Fruit fly (Drosophila melanogaster) whole organism, adult: ENCODE measurements around the gene ver.

ENCODE experiments used
- CG1620 ChIP-seq: fragments of 200-800 bp; sonication (Bioruptor generic); optimal IDR thresholded peaks from 2 replicates; lab custom pipeline; 2016; ENCODE audit warnings: missing biosample characterization, missing genetic modification characterization
- Hr96 ChIP-seq: fragments of 200-800 bp; sonication (Bioruptor generic); optimal IDR thresholded peaks from 2 replicates; lab custom pipeline; 2016; ENCODE audit warnings: missing biosample characterization, missing genetic modification characterization
- Mnt ChIP-seq: fragments of 200-800 bp; sonication (Bioruptor generic); optimal IDR thresholded peaks from 2 replicates; lab custom pipeline; 2016; ENCODE audit warnings: missing biosample characterization, mild to moderate bottlenecking, missing genetic modification characterization
- bab1 ChIP-seq: fragments of 200-800 bp; sonication (Bioruptor generic); optimal IDR thresholded peaks from 3 replicates; lab custom pipeline; 2019; ENCODE audit warnings: missing biosample characterization, mild to moderate bottlenecking, missing genetic modification characterization, moderate library complexity
- cnc ChIP-seq, 2 experiments: fragments of >200 bp; optimal IDR thresholded peaks; 2 replicates each; lab custom pipeline; 2017
- pad ChIP-seq: fragments of 200-800 bp; sonication (Bioruptor generic); optimal IDR thresholded peaks from 3 replicates; lab custom pipeline; 2017; ENCODE audit warnings: missing biosample characterization, missing genetic modification characterization, mild to moderate bottlenecking, moderate library complexity, missing genetic modification reagents

DNA sequence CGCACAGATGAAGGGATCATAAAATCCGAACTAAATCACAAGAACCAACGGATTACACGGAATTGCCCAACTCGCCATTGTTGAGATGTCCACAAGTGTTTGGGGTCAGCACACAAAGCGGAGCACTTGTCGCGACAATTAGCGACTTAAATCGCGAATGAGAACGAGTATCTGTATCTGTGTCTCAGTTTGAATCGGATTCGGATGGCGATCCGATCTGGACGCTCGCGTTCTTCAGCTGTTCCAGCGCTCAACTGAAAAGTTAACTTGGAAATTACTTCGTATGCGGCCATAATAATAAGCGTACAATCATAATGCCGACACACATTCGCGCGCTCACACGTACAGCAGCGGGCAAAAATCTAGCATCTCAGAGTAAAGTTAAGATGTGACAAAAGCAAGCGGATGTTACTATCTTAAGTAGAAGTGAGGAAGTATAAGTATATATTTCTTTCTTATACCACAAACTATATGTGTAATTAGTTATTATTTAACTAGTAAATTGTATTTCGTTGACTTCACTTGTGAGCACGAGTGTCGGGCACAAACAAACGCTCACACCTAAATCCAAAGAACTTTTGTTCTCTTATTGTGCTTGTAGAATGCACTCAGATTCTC is 33.3 kb upstream of the ver start, which contains the start of gene CG10660:
- TF ChIP-seq Hr96, result peak; percentile 64
- peak; percentile 88 for TF ChIP-seq bab1 (GFP tag; lab: Kevin White, UChicago)
- peak; percentile 58 for TF ChIP-seq pad
- TF ChIP-seq CG1620 (GFP tag; lab: Kevin White, UChicago), result peak; percentile 54
- TF ChIP-seq cnc (optimal IDR thresholded peaks at IDR 0.05; lab: Kevin White, UChicago), result no peak
- peak; percentile 68 for TF ChIP-seq Mnt (GFP tag; lab: Kevin White, UChicago)
